Fruit fly (Drosophila melanogaster): ENCODE measurements around the gene CG14313.

Gene CG14313

dm6 chr3R:18215300-18215699 lies 23.5 kb upstream of the CG14313 start (continued):
- TF ChIP-seq CG14860 (GFP tag; IDR thresholded peaks at IDR 0.05; ENCODE audit: partially characterized antibody) (0 out of 3 replicates have a peak, but pooled peaks have one; percentile 36), CG9727 (GFP tag; optimal IDR thresholded peaks at IDR 0.05) (peak; percentile 10), dmrt99B (tag; optimal IDR thresholded peaks at IDR 0.05) (no peak), sens (GFP tag) (peak; percentile 84), CoRest (tag; optimal IDR thresholded peaks at IDR 0.05) (peak; percentile 37), Ssrp (tag; optimal IDR thresholded peaks at IDR 0.05) (peak; percentile 4), crc (GFP tag; optimal IDR thresholded peaks at IDR 0.05) (peak; percentile 29), Med (GFP tag) (peak; percentile 93), CG10654 (GFP tag; optimal IDR thresholded peaks at IDR 0.05) (peak; percentile 9), CG7928 (GFP tag; optimal IDR thresholded peaks at IDR 0.05) (peak; percentile 87), gt (GFP tag; IDR thresholded peaks at IDR 0.05) (no peak), Dref (GFP tag; IDR thresholded peaks at IDR 0.05) (no peak), az2 (GFP tag; optimal IDR thresholded peaks at IDR 0.05) (peak; percentile 35), CG7357 (GFP tag; IDR thresholded peaks at IDR 0.05) (no peak), Hsf (GFP tag; optimal IDR thresholded peaks at IDR 0.05) (peak; percentile 66), sna (GFP tag; IDR thresholded peaks at IDR 0.05; ENCODE audit: partially characterized antibody) (peak; percentile 86), CG6254 (GFP tag; optimal IDR thresholded peaks at IDR 0.05) (peak; percentile 66), caup (GFP tag; optimal IDR thresholded peaks at IDR 0.05; ENCODE audit: severe bottlenecking) (peak; percentile 2), tll (GFP tag; optimal IDR thresholded peaks at IDR 0.05) (no peak), CG12942 (GFP tag; optimal IDR thresholded peaks at IDR 0.05) (peak; percentile 6), CG9876 (GFP tag; optimal IDR thresholded peaks at IDR 0.05) (peak; percentile 26), CG31365 (tag; optimal IDR thresholded peaks at IDR 0.05) (no peak), ftz-f1 (GFP tag; optimal IDR thresholded peaks at IDR 0.05) (no peak), lbe (GFP tag; optimal IDR thresholded peaks at IDR 0.05) (no peak), Atf3 (GFP tag; optimal IDR thresholded peaks at IDR 0.05) (no peak), slbo (GFP tag; IDR thresholded peaks at IDR 0.05) (peak; percentile 46; the same call in 1 of the 2 replicates), Pdp1 (GFP tag; optimal IDR thresholded peaks at IDR 0.05) (peak in 1 of 2 experiments; percentile 40), Adf1 (GFP tag; IDR thresholded peaks at IDR 0.05) (no peak), CG10209 (GFP tag; optimal IDR thresholded peaks at IDR 0.05) (peak; percentile 3), en (GFP tag; optimal IDR thresholded peaks at IDR 0.05) (no peak), CG6791 (GFP tag; IDR thresholded peaks at IDR 0.05; ENCODE audit: partially characterized antibody) (peak; percentile 67), HLH4C (GFP tag; IDR thresholded peaks at IDR 0.05; ENCODE audit: partially characterized antibody) (peak; percentile 51; the same call in 2 of the 3 replicates), B-H2 (GFP tag; optimal IDR thresholded peaks at IDR 0.05) (no peak), nerfin-1 (tag; optimal IDR thresholded peaks at IDR 0.05) (no peak), pho (GFP tag; optimal IDR thresholded peaks at IDR 0.05) (no peak), CG9932 (GFP tag; IDR thresholded peaks at IDR 0.05) (peak; percentile 65), Ada2b (GFP tag; IDR thresholded peaks at IDR 0.05) (peak; percentile 47; the same call in 1 of the 2 replicates), fu2 (GFP tag; optimal IDR thresholded peaks at IDR 0.05) (peak; percentile 33), shn (GFP tag; optimal IDR thresholded peaks at IDR 0.05) (no peak), CG42726 (GFP tag; IDR thresholded peaks at IDR 0.05; ENCODE audit: partially characterized antibody) (0 out of 2 replicates have a peak, but pooled peaks have one; percentile 44), lilli (GFP tag; optimal IDR thresholded peaks at IDR 0.05) (peak; percentile 68), jumu (GFP tag; optimal IDR thresholded peaks at IDR 0.05) (peak; percentile 8), pzg (GFP tag; optimal IDR thresholded peaks at IDR 0.05) (peak; percentile 55), CG1792 (GFP tag; optimal IDR thresholded peaks at IDR 0.05) (peak; percentile 2), CG14014 (GFP tag; IDR thresholded peaks at IDR 0.05) (peak; percentile 48; the same call in 1 of the 2 replicates), NC2β (GFP tag; optimal IDR thresholded peaks at IDR 0.05) (peak; percentile 19), CG6689 (GFP tag; IDR thresholded peaks at IDR 0.05) (peak; percentile 87), CG17612 (GFP tag; IDR thresholded peaks at IDR 0.05) (no peak), ssp (GFP tag; IDR thresholded peaks at IDR 0.05) (no peak), CG15601 (tag; optimal IDR thresholded peaks at IDR 0.05) (no peak)
